Worm (Caenorhabditis elegans) whole organism, L4 larva: ENCODE results near the gene C17B7.10.

Experiments
- F10B5.3 ChIP-seq: sonication (generic microtip); optimal IDR thresholded peaks from 2 replicates; lab custom pipeline; 2016; ENCODE audit warnings: mild to moderate bottlenecking, missing genetic modification characterization, missing compliant biosample characterization
- F37D6.2 ChIP-seq: sonication (generic microtip); optimal IDR thresholded peaks from 2 replicates; lab custom pipeline; 2016; ENCODE audit warnings: mild to moderate bottlenecking, missing genetic modification characterization, missing compliant biosample characterization
- R02D3.7 ChIP-seq: fragments of 150-350 bp; sonication (generic microtip); optimal IDR thresholded peaks from 3 replicates; lab custom pipeline; 2014; ENCODE audit warnings: missing biosample characterization, missing genetic modification characterization
- T20F7.1 ChIP-seq: fragments of 200-800 bp; sonication (Bioruptor generic); optimal IDR thresholded peaks from 2 replicates; lab custom pipeline; 2018; ENCODE audit warnings: mild to moderate bottlenecking, missing genetic modification characterization, missing compliant biosample characterization
- T26A8.4 ChIP-seq: fragments of 200-800 bp; sonication (Bioruptor generic); IDR thresholded peaks from 2 replicates; pipeline ENCODE4 v1.3.6; 2022; ENCODE audit warnings: missing genetic modification characterization, missing compliant biosample characterization
- Y48G9A.11 ChIP-seq: fragments of 200-800 bp; sonication (Bioruptor generic); IDR thresholded peaks from 2 replicates; pipeline ENCODE4 v1.3.6; 2022; ENCODE audit warnings: missing genetic modification reagents, missing genetic modification characterization, missing compliant biosample characterization
- Y75B8A.6 ChIP-seq: fragments of 200-800 bp; sonication (Bioruptor generic); IDR thresholded peaks from 2 replicates; pipeline ENCODE4 v1.3.6; 2022; ENCODE audit warnings: missing genetic modification reagents, missing genetic modification characterization, missing compliant biosample characterization
- ZK337.2 ChIP-seq: fragments of 200-800 bp; sonication (Bioruptor generic); IDR thresholded peaks from 2 replicates; pipeline ENCODE4 v1.3.6; 2022; ENCODE audit warnings: missing genetic modification reagents, missing genetic modification characterization, missing compliant biosample characterization
- aha-1 ChIP-seq: fragments of 150-350 bp; peaks from one replicate; lab custom pipeline; 2014; ENCODE audit warnings: missing biosample characterization, missing genetic modification characterization
- ceh-20 ChIP-seq: fragments of 200-800 bp; sonication (Bioruptor generic); IDR thresholded peaks from 2 replicates; pipeline ENCODE4 v1.3.6; 2022; ENCODE audit warnings: missing genetic modification reagents, missing genetic modification characterization, missing compliant biosample characterization
- ceh-62 ChIP-seq: sonication (generic microtip); optimal IDR thresholded peaks from 2 replicates; lab custom pipeline; 2017; ENCODE audit warnings: missing biosample characterization, missing genetic modification characterization
- daf-16 ChIP-seq, 3 experiments: sonication (generic microtip); optimal IDR thresholded peaks; 2 replicates each; lab custom pipeline; 2016 to 2017; ENCODE audit warnings: missing genetic modification characterization in 3 of 3, missing genetic modification reagents in 3 of 3, mild to moderate bottlenecking in 2 of 3, missing compliant biosample characterization in 2 of 3, missing biosample characterization in 1 of 3, moderate library complexity in 1 of 3
- dve-1 ChIP-seq: sonication (generic microtip); optimal IDR thresholded peaks from 2 replicates; lab custom pipeline; 2017; ENCODE audit warnings: antibody characterized with exemption, mild to moderate bottlenecking, missing genetic modification characterization, missing compliant biosample characterization; ENCODE audit not compliant: insufficient read depth
- egl-27 ChIP-seq: sonication (generic microtip); optimal IDR thresholded peaks from 3 replicates; lab custom pipeline; 2017; ENCODE audit warnings: missing biosample characterization, missing genetic modification reagents, missing genetic modification characterization
- gei-8 ChIP-seq: fragments of 200-800 bp; sonication (Bioruptor generic); optimal IDR thresholded peaks from 2 replicates; lab custom pipeline; 2018; ENCODE audit warnings: mild to moderate bottlenecking, missing genetic modification characterization, missing compliant biosample characterization
- hif-1 ChIP-seq, 2 experiments: sonication (generic microtip); optimal IDR thresholded peaks; 2 replicates each; lab custom pipeline; 2016 to 2017; ENCODE audit warnings: missing compliant biosample characterization in 2 of 2, missing genetic modification characterization in 2 of 2, missing genetic modification reagents in 2 of 2, missing genotype in 2 of 2, mild to moderate bottlenecking in 1 of 2
- jun-1 ChIP-seq: fragments of 150-350 bp; optimal IDR thresholded peaks from 2 replicates; lab custom pipeline; 2014; ENCODE audit warnings: missing biosample characterization, missing genetic modification reagents, missing genetic modification characterization
- lin-15B ChIP-seq: fragments of 150-350 bp; sonication (generic microtip); optimal IDR thresholded peaks from 3 replicates; lab custom pipeline; 2014; ENCODE audit warnings: missing biosample characterization, missing genetic modification characterization
- madf-5 ChIP-seq, 2 experiments: fragments of 200-800 bp; sonication (Bioruptor generic); IDR thresholded peaks; 2 replicates each; pipeline ENCODE4 v1.3.6; 2022; ENCODE audit warnings: missing compliant biosample characterization in 2 of 2, missing genetic modification characterization in 2 of 2
- mdt-29 ChIP-seq: fragments of 200-800 bp; sonication (Bioruptor generic); IDR thresholded peaks from 2 replicates; pipeline ENCODE4 v1.3.6; 2022; ENCODE audit warnings: missing genetic modification reagents, missing genetic modification characterization, missing compliant biosample characterization
- mep-1 ChIP-seq: fragments of 150-350 bp; sonication (generic microtip); optimal IDR thresholded peaks from 3 replicates; lab custom pipeline; 2014; ENCODE audit warnings: missing biosample characterization, missing genetic modification characterization
- mes-2 ChIP-seq: sonication (generic microtip); optimal IDR thresholded peaks from 2 replicates; lab custom pipeline; 2016; ENCODE audit warnings: missing genotype, mild to moderate bottlenecking, missing genetic modification characterization, missing compliant biosample characterization; ENCODE audit not compliant: poor library complexity, severe bottlenecking
- nhr-42 ChIP-seq: fragments of 200-800 bp; sonication (Bioruptor generic); IDR thresholded peaks from 2 replicates; pipeline ENCODE4 v1.3.6; 2022; ENCODE audit warnings: missing genetic modification characterization, missing compliant biosample characterization
- php-3 ChIP-seq: fragments of 200-800 bp; sonication (Bioruptor generic); IDR thresholded peaks from 2 replicates; pipeline ENCODE4 v1.3.6; 2022; ENCODE audit warnings: missing genetic modification reagents, missing genetic modification characterization, missing compliant biosample characterization
- saeg-2 ChIP-seq: fragments of 200-800 bp; sonication (Bioruptor generic); IDR thresholded peaks from 2 replicates; pipeline ENCODE4 v1.3.6; 2022; ENCODE audit warnings: missing genetic modification reagents, missing genetic modification characterization, missing compliant biosample characterization
- set-16 ChIP-seq: fragments of 200-800 bp; sonication (Bioruptor generic); IDR thresholded peaks from 2 replicates; pipeline ENCODE4 v1.3.6; 2022; ENCODE audit warnings: missing genetic modification reagents, missing genetic modification characterization, missing compliant biosample characterization
- snpc-1.2 ChIP-seq: fragments of 200-800 bp; sonication (Bioruptor generic); IDR thresholded peaks from 2 replicates; pipeline ENCODE4 v1.3.6; 2022; ENCODE audit warnings: missing genetic modification reagents, missing genetic modification characterization, missing compliant biosample characterization
- tag-97 ChIP-seq: fragments of 200-800 bp; sonication (Bioruptor generic); IDR thresholded peaks from 2 replicates; pipeline ENCODE4 v1.3.6; 2022; ENCODE audit warnings: missing genetic modification characterization, missing compliant biosample characterization
- tra-1 ChIP-seq: fragments of 200-800 bp; sonication (Bioruptor generic); IDR thresholded peaks from 2 replicates; pipeline ENCODE4 v1.3.6; 2022; ENCODE audit warnings: missing genetic modification reagents, missing genetic modification characterization, missing compliant biosample characterization
- unc-130 ChIP-seq: sonication (generic microtip); optimal IDR thresholded peaks from 2 replicates; lab custom pipeline; 2016; ENCODE audit warnings: missing genetic modification reagents, missing genetic modification characterization, missing compliant biosample characterization
- unc-39 ChIP-seq: sonication (generic microtip); optimal IDR thresholded peaks from 2 replicates; lab custom pipeline; 2017; ENCODE audit warnings: missing biosample characterization, missing genetic modification characterization
- unc-62 ChIP-seq, 3 experiments: fragments of 150-350 bp in 1 of 3; sonication (generic microtip); optimal IDR thresholded peaks in 2 of 3; peaks in 1 of 3; 1 replicate in 1 of 3; 2 replicates in 2 of 3; lab custom pipeline; 2014 to 2017; ENCODE audit warnings: missing biosample characterization in 3 of 3, missing genetic modification characterization in 3 of 3, missing genetic modification reagents in 3 of 3, missing genotype in 1 of 3
- zip-11 ChIP-seq: fragments of 200-800 bp; sonication (Bioruptor generic); IDR thresholded peaks from 2 replicates; pipeline ENCODE4 v1.3.6; 2022; ENCODE audit warnings: missing genetic modification characterization, missing compliant biosample characterization

C17B7.10 gene

ce11 chrV:3357106-3357505, 15.3 kb upstream of the C17B7.10 start, which contains the start of gene scrm-3:
scrm-3 (minus strand) TSS chrV:3357206.
- no peak for TF ChIP-seq Y48G9A.11 (GFP tag; lab: Robert Waterston, UW)
- TF ChIP-seq saeg-2 (GFP tag; lab: Robert Waterston, UW), result no peak
- no peak for TF ChIP-seq hif-1 (tag; optimal IDR thresholded peaks at IDR 0.05; lab: Kevin White, UChicago)
- TF ChIP-seq aha-1 (tag; lab: Kevin White, UChicago), result no peak
- no peak for TF ChIP-seq ZK337.2 (GFP tag; lab: Robert Waterston, UW)
- no peak for TF ChIP-seq gei-8
- TF ChIP-seq mep-1 (tag; lab: Kevin White, UChicago), result no peak
- TF ChIP-seq madf-5 (GFP tag; IDR thresholded peaks at IDR 0.05; lab: Robert Waterston, UW), result no peak
- TF ChIP-seq dve-1, result no peak
- no peak for TF ChIP-seq Y75B8A.6 (GFP tag; lab: Robert Waterston, UW)
- no peak for TF ChIP-seq T20F7.1 (GFP tag; lab: Kevin White, UChicago)
- TF ChIP-seq R02D3.7 (tag; lab: Kevin White, UChicago), result no peak
- no peak for TF ChIP-seq F10B5.3
- TF ChIP-seq zip-11 (GFP tag; lab: Robert Waterston, UW), result no peak
- TF ChIP-seq unc-130 (GFP tag; lab: Kevin White, UChicago), result no peak
- no peak for TF ChIP-seq egl-27
- TF ChIP-seq, all 104 proteins: peak for 0

ce11 chrV:3355544-3355943, 13.7 kb upstream of the C17B7.10 start:
- peak in 1 of 2 experiments; percentile 28 for TF ChIP-seq unc-62 (GFP tag; optimal IDR thresholded peaks at IDR 0.05 in 1 of 2; lab: Kevin White, UChicago)
- no peak for TF ChIP-seq unc-62 (tag; optimal IDR thresholded peaks at IDR 0.05; lab: Kevin White, UChicago)
- no peak for TF ChIP-seq set-16
- TF ChIP-seq mdt-29 (GFP tag; lab: Robert Waterston, UW), result no peak

ce11 chrV:3352925-3353324, 11.1 kb upstream of the C17B7.10 start, which contains the start of gene C17B7.12:
C17B7.12 (plus strand) TSS chrV:3353225.
- TF ChIP-seq nhr-42 (GFP tag; lab: Robert Waterston, UW) (no peak), F37D6.2 (tag; lab: Kevin White, UChicago) (no peak), snpc-1.2 (GFP tag; lab: Robert Waterston, UW) (no peak), zip-11 (GFP tag; lab: Robert Waterston, UW) (no peak)
- TF ChIP-seq, all 104 proteins: peak for 0

ce11 chrV:3351266-3351665, 9.5 kb upstream of the C17B7.10 start, which contains the start of gene str-63:
str-63 (plus strand) TSS chrV:3351566.
- TF ChIP-seq php-3 (GFP tag; lab: Robert Waterston, UW) (no peak), ceh-20 (GFP tag; lab: Robert Waterston, UW) (no peak), set-16 (no peak), mes-2 (tag; lab: Kevin White, UChicago) (no peak), tra-1 (GFP tag; lab: Robert Waterston, UW) (no peak), unc-39 (no peak), ceh-62 (tag; lab: Kevin White, UChicago) (no peak), tag-97 (GFP tag; lab: Robert Waterston, UW) (no peak), T26A8.4 (GFP tag; lab: Robert Waterston, UW) (no peak), lin-15B (tag; lab: Kevin White, UChicago) (no peak), jun-1 (tag; lab: Kevin White, UChicago) (no peak)

- TF ChIP-seq egl-27, result no peak
- peak in 1 of 2 experiments; percentile 60 for TF ChIP-seq daf-16 (GFP tag; optimal IDR thresholded peaks at IDR 0.05; lab: Kevin White, UChicago)
- no peak for TF ChIP-seq daf-16 (tag; optimal IDR thresholded peaks at IDR 0.05; lab: Kevin White, UChicago)
These were observed 8.1 kb upstream of the C17B7.10 start, which contains the start of gene C17B7.15 for ce11 chrV:3349877-3350276. C17B7.15 (plus strand) TSS chrV:3350177.
